Fruit fly (Drosophila melanogaster) whole organism, embryonic: ENCODE results near the gene Dfd.

Experiments used
- Ada2b ChIP-seq: fragments of 200-800 bp; sonication (Bioruptor generic); IDR thresholded peaks from 2 replicates; pipeline ENCODE4 v1.3.6; 2022; ENCODE audit warnings: missing biosample characterization, missing genetic modification characterization
- CG10267 ChIP-seq: fragments of 200-800 bp; sonication (Bioruptor generic); optimal IDR thresholded peaks from 2 replicates; lab custom pipeline; 2018; ENCODE audit warnings: missing biosample characterization, mild to moderate bottlenecking, missing genetic modification characterization, moderate library complexity
- CG10565 ChIP-seq: fragments of 200-800 bp; sonication (Bioruptor generic); optimal IDR thresholded peaks from 3 replicates; lab custom pipeline; 2016; ENCODE audit warnings: missing biosample characterization, mild to moderate bottlenecking, missing genetic modification characterization
- CG11695 ChIP-seq: fragments of 200-800 bp; sonication (Bioruptor generic); IDR thresholded peaks from 3 replicates; pipeline ENCODE4 v1.3.6; 2022; ENCODE audit warnings: missing biosample characterization, missing genetic modification characterization
- CG11723 ChIP-seq: fragments of 200-800 bp; sonication (Bioruptor generic); optimal IDR thresholded peaks from 2 replicates; lab custom pipeline; 2017; ENCODE audit warnings: missing biosample characterization, mild to moderate bottlenecking, missing genetic modification characterization
- CG13424 ChIP-seq: fragments of 200-800 bp; sonication (Bioruptor generic); optimal IDR thresholded peaks from 2 replicates; lab custom pipeline; 2019; ENCODE audit warnings: missing biosample characterization, mild to moderate bottlenecking, missing genetic modification characterization, moderate library complexity
- CG14441 ChIP-seq: fragments of 200-800 bp; sonication (Bioruptor generic); IDR thresholded peaks from 2 replicates; pipeline ENCODE4 v1.3.6; 2022; ENCODE audit warnings: missing biosample characterization, missing genetic modification characterization
- CG14667 ChIP-seq: fragments of 200-800 bp; sonication (Bioruptor generic); IDR thresholded peaks from 2 replicates; pipeline ENCODE4 v1.3.6; 2022; ENCODE audit warnings: missing biosample characterization, missing genetic modification characterization
- CG18599 ChIP-seq: fragments of 200-800 bp; sonication (Bioruptor generic); optimal IDR thresholded peaks from 3 replicates; lab custom pipeline; 2017; ENCODE audit warnings: missing biosample characterization, missing genetic modification characterization, mild to moderate bottlenecking, moderate library complexity, missing genetic modification reagents
- CG31388 ChIP-seq: fragments of 200-800 bp; sonication (Bioruptor generic); optimal IDR thresholded peaks from 2 replicates; lab custom pipeline; 2016; ENCODE audit warnings: missing biosample characterization, missing genetic modification characterization
- CG31441 ChIP-seq: fragments of 200-800 bp; sonication (Bioruptor generic); IDR thresholded peaks from 2 replicates; pipeline ENCODE4 v1.3.6; 2022; ENCODE audit warnings: missing biosample characterization, missing genetic modification characterization
- CG32767 ChIP-seq: fragments of 200-800 bp; sonication (Bioruptor generic); IDR thresholded peaks from 2 replicates; pipeline ENCODE4 v1.3.6; 2022; ENCODE audit warnings: missing biosample characterization, missing genetic modification characterization
- CG4730 ChIP-seq: fragments of 200-800 bp; sonication (Bioruptor generic); IDR thresholded peaks from 2 replicates; pipeline ENCODE4 v1.3.6; 2022; ENCODE audit warnings: missing biosample characterization, missing genetic modification characterization
- CG8089 ChIP-seq: fragments of 200-800 bp; sonication (Bioruptor generic); optimal IDR thresholded peaks from 3 replicates; lab custom pipeline; 2016; ENCODE audit warnings: missing biosample characterization, missing genetic modification characterization
- CG8944 ChIP-seq: fragments of 200-800 bp; sonication (Bioruptor generic); optimal IDR thresholded peaks from 3 replicates; lab custom pipeline; 2016; ENCODE audit warnings: missing biosample characterization, missing genetic modification characterization
- Camta ChIP-seq: fragments of 200-800 bp; sonication (Bioruptor generic); optimal IDR thresholded peaks from 2 replicates; lab custom pipeline; 2016; ENCODE audit warnings: missing biosample characterization, missing genetic modification characterization
- Chrac-16 ChIP-seq: fragments of 200-800 bp; sonication (Bioruptor generic); optimal IDR thresholded peaks from 3 replicates; lab custom pipeline; 2016; ENCODE audit warnings: missing biosample characterization, missing genetic modification characterization
- CoRest ChIP-seq: fragments of 200-800 bp; sonication (Bioruptor generic); optimal IDR thresholded peaks from 3 replicates; lab custom pipeline; 2018; ENCODE audit warnings: missing biosample characterization, mild to moderate bottlenecking, missing genetic modification characterization, moderate library complexity
- Gsc ChIP-seq: fragments of 200-800 bp; sonication (Bioruptor generic); IDR thresholded peaks from 2 replicates; pipeline ENCODE4 v1.3.6; 2022; ENCODE audit warnings: missing biosample characterization, missing genetic modification characterization
- Gug ChIP-seq: fragments of 200-800 bp; sonication (Bioruptor generic); IDR thresholded peaks from 4 replicates; pipeline ENCODE4 v1.3.6; 2022; ENCODE audit warnings: missing biosample characterization, missing genetic modification characterization
- Hand ChIP-seq: fragments of 200-800 bp; sonication (Bioruptor generic); optimal IDR thresholded peaks from 2 replicates; lab custom pipeline; 2017; ENCODE audit warnings: mild to moderate bottlenecking, missing biosample characterization, missing genetic modification reagents, missing genetic modification characterization
- Hmr ChIP-seq: fragments of 200-800 bp; sonication (Bioruptor generic); optimal IDR thresholded peaks from 3 replicates; lab custom pipeline; 2017; ENCODE audit warnings: mild to moderate bottlenecking, missing biosample characterization, missing genetic modification reagents, missing genetic modification characterization
- Hsf ChIP-seq: fragments of 200-800 bp; sonication (Bioruptor generic); optimal IDR thresholded peaks from 3 replicates; lab custom pipeline; 2016; ENCODE audit warnings: missing biosample characterization, missing genetic modification characterization
- Mad ChIP-seq: fragments of 200-800 bp; sonication (Bioruptor generic); optimal IDR thresholded peaks from 2 replicates; lab custom pipeline; 2016; ENCODE audit warnings: missing biosample characterization, missing genetic modification characterization
- Med ChIP-seq: fragments of 200-800 bp; sonication (Bioruptor generic); peaks from one replicate; lab custom pipeline; 2016; ENCODE audit warnings: missing biosample characterization, missing genetic modification characterization, mild to moderate bottlenecking, inconsistent platforms, moderate library complexity
- NFAT ChIP-seq: fragments of 200-800 bp; sonication (Bioruptor generic); IDR thresholded peaks from 2 replicates; pipeline ENCODE4 v1.3.6; 2022; ENCODE audit warnings: missing biosample characterization, missing genetic modification characterization
- PHDP ChIP-seq: fragments of 200-800 bp; sonication (Bioruptor generic); optimal IDR thresholded peaks from 3 replicates; lab custom pipeline; 2018; ENCODE audit warnings: missing biosample characterization, mild to moderate bottlenecking, missing genetic modification characterization, moderate library complexity
- Six4 ChIP-seq: fragments of 200-800 bp; sonication (Bioruptor generic); optimal IDR thresholded peaks from 2 replicates; lab custom pipeline; 2016; ENCODE audit warnings: missing biosample characterization, missing genetic modification characterization
- Sox102F ChIP-seq: fragments of 200-800 bp; sonication (Bioruptor generic); optimal IDR thresholded peaks from 2 replicates; lab custom pipeline; 2018; ENCODE audit warnings: missing biosample characterization, mild to moderate bottlenecking, missing genetic modification characterization, moderate library complexity
- ash1 ChIP-seq: fragments of 200-800 bp; sonication (Bioruptor generic); optimal IDR thresholded peaks from 2 replicates; lab custom pipeline; 2018; ENCODE audit warnings: missing biosample characterization, mild to moderate bottlenecking, missing genetic modification characterization
- chm ChIP-seq: fragments of 200-800 bp; sonication (Bioruptor generic); IDR thresholded peaks from 2 replicates; pipeline ENCODE4 v1.3.6; 2022; ENCODE audit warnings: missing biosample characterization, missing genetic modification characterization
- ci ChIP-seq: fragments of 200-800 bp; sonication (Bioruptor generic); IDR thresholded peaks from 3 replicates; pipeline ENCODE4 v1.3.6; 2022; ENCODE audit warnings: missing biosample characterization, missing genetic modification characterization
- cwo ChIP-seq: fragments of 200-800 bp; sonication (Bioruptor generic); optimal IDR thresholded peaks from 3 replicates; lab custom pipeline; 2017; ENCODE audit warnings: missing biosample characterization, missing genetic modification characterization, mild to moderate bottlenecking, moderate library complexity, missing genetic modification reagents
- emc ChIP-seq: fragments of 200-800 bp; sonication (Bioruptor generic); optimal IDR thresholded peaks from 2 replicates; lab custom pipeline; 2016; ENCODE audit warnings: missing biosample characterization, missing genetic modification characterization
- jing ChIP-seq: fragments of 200-800 bp; sonication (Bioruptor generic); optimal IDR thresholded peaks from 2 replicates; lab custom pipeline; 2018; ENCODE audit warnings: missing biosample characterization, mild to moderate bottlenecking, missing genetic modification characterization
- pan ChIP-seq, 4 experiments: fragments of >200 bp in 3 of 4; fragments of 200-800 bp in 1 of 4; sonication (Bioruptor generic) in 1 of 4; optimal IDR thresholded peaks in 3 of 4; IDR thresholded peaks in 1 of 4; 2 replicates each; pipeline versions ENCODE4 v1.3.6 to Lab custom; 2017 to 2022; ENCODE audit warnings: missing biosample characterization in 2 of 4, missing genetic modification characterization in 2 of 4, mixed read lengths in 1 of 4
- prd ChIP-seq, 3 experiments: fragments of >200 bp in 2 of 3; fragments of 200-800 bp in 1 of 3; sonication (Bioruptor generic) in 1 of 3; optimal IDR thresholded peaks in 2 of 3; IDR thresholded peaks in 1 of 3; 2 replicates in 2 of 3; 3 replicates in 1 of 3; pipeline versions ENCODE4 v1.3.6 to Lab custom; 2017 to 2022; ENCODE audit warnings: missing biosample characterization in 1 of 3, missing genetic modification characterization in 1 of 3
- row ChIP-seq: fragments of 200-800 bp; sonication (Bioruptor generic); IDR thresholded peaks from 3 replicates; pipeline ENCODE4 v1.3.6; 2022; ENCODE audit warnings: missing biosample characterization, missing genetic modification characterization
- sens ChIP-seq: fragments of 200-800 bp; sonication (Bioruptor generic); peaks from one replicate; lab custom pipeline; 2016; ENCODE audit warnings: missing biosample characterization, missing genetic modification characterization
- sens-2 ChIP-seq: fragments of 200-800 bp; sonication (Bioruptor generic); IDR thresholded peaks from 2 replicates; pipeline ENCODE4 v1.3.6; 2022; ENCODE audit warnings: missing biosample characterization, missing genetic modification characterization
- shn ChIP-seq: fragments of 200-800 bp; sonication (Bioruptor generic); optimal IDR thresholded peaks from 3 replicates; lab custom pipeline; 2016; ENCODE audit warnings: missing biosample characterization, missing genetic modification characterization
- slp2 ChIP-seq: fragments of 200-800 bp; sonication (Bioruptor generic); optimal IDR thresholded peaks from 2 replicates; lab custom pipeline; 2016; ENCODE audit warnings: missing biosample characterization, missing genetic modification characterization
- sr ChIP-seq: fragments of 200-800 bp; sonication (Bioruptor generic); IDR thresholded peaks from 3 replicates; pipeline ENCODE4 v1.3.6; 2022; ENCODE audit warnings: missing biosample characterization, missing genetic modification characterization
- tna ChIP-seq: fragments of 200-800 bp; sonication (Bioruptor generic); IDR thresholded peaks from 2 replicates; pipeline ENCODE4 v1.3.6; 2022; ENCODE audit warnings: missing biosample characterization, missing genetic modification characterization; ENCODE audit not compliant: partially characterized antibody
- ttk ChIP-seq: fragments of 200-800 bp; sonication (Bioruptor generic); IDR thresholded peaks from 2 replicates; pipeline ENCODE4 v2.1.2; 2022; ENCODE audit warnings: missing biosample characterization, missing genetic modification characterization
- wor ChIP-seq: fragments of 200-800 bp; sonication (Bioruptor generic); IDR thresholded peaks from 2 replicates; pipeline ENCODE4 v1.3.6; 2022; ENCODE audit warnings: missing biosample characterization, missing genetic modification characterization
- zen ChIP-seq: fragments of 200-800 bp; sonication (Bioruptor generic); optimal IDR thresholded peaks from 3 replicates; lab custom pipeline; 2018; ENCODE audit warnings: missing biosample characterization, mild to moderate bottlenecking, missing genetic modification characterization, moderate library complexity

The Dfd gene

DNA sequence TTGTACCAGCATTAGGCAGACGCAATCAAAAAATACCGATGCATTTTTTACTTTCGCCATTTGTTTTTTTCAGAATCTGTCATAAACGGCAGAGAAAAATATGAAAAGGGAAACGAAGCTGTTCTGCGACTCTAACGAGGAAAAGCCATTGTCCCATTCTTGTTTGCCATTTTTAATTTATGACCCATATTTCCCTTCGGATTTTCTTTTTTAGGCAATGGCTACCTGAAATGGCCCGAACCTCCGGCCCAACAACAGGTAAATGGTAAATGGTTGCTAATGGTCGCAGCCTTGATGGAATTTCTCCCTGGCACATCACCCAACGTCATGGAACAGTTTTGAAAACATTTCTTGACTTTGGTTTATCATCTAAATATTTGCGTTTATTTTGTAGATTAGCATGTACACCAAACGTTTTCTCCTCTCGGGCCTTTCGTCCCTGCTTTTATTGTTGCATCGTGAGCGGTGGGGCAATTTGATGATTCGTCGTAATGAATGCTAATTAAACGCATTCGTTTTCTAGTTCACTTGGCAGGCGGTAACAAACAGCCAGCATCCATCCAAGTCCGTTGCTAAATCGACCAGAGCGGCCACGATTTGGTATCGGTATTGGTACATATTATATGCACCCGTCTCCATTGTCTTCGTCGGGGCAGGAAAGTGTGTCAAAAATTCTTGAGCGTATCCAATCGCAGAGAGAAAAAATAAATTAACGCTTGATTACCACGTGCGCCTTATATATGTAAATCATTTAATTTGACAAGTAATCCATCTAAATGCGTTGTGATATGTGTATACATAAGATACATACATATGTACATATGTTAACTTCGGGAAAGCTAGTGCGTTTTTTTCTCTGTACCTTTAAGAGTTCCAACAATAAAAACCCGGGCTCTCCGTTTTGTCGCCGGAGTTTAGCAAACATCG, 26.6 kb downstream of the Dfd start (continued):
- TF ChIP-seq tna (GFP tag; lab: Robert Waterston, UW) = no peak
- peak; percentile 67; the same call in 1 of the 3 replicates for TF ChIP-seq CG11695 (GFP tag; lab: Robert Waterston, UW)
- peak; percentile 44; the same call in 1 of the 2 replicates for TF ChIP-seq ttk (GFP tag; lab: Robert Waterston, UW)
- peak; percentile 39 for TF ChIP-seq CG13424 (tag; lab: Kevin White, UChicago)
- TF ChIP-seq Chrac-16 (GFP tag; lab: Kevin White, UChicago) = peak; percentile 49
- peak; percentile 33 for TF ChIP-seq PHDP
- peak; percentile 49 for TF ChIP-seq Hsf (GFP tag; lab: Kevin White, UChicago)
- TF ChIP-seq zen (tag; lab: Kevin White, UChicago) = peak; percentile 81
- peak; percentile 89 for TF ChIP-seq Med
- peak; percentile 68 for TF ChIP-seq CG14441
- no peak for TF ChIP-seq pan (optimal IDR thresholded peaks at IDR 0.05; lab: Kevin White, UChicago)
- TF ChIP-seq pan (GFP tag; optimal IDR thresholded peaks at IDR 0.05 in 1 of 2, IDR thresholded peaks at IDR 0.05 in 1 of 2) = peak in 1 of 2 experiments; percentile 55
- no peak for TF ChIP-seq prd (optimal IDR thresholded peaks at IDR 0.05; lab: Kevin White, UChicago)
- peak; percentile 82 for TF ChIP-seq prd (GFP tag; IDR thresholded peaks at IDR 0.05; lab: Robert Waterston, UW)
- TF ChIP-seq sens-2 (GFP tag; lab: Robert Waterston, UW) = peak; percentile 47; the same call in 1 of the 2 replicates
- peak; percentile 56; the same call in 1 of the 2 replicates for TF ChIP-seq CG31441
- TF ChIP-seq cwo (GFP tag; lab: Kevin White, UChicago) = no peak
- no peak for TF ChIP-seq sr (GFP tag; lab: Robert Waterston, UW)
- no peak for TF ChIP-seq CG31388 (GFP tag; lab: Kevin White, UChicago)
- peak; percentile 1 for TF ChIP-seq Six4 (GFP tag; lab: Kevin White, UChicago)
- no peak for TF ChIP-seq emc (GFP tag; lab: Kevin White, UChicago)
- TF ChIP-seq Hand (GFP tag; lab: Kevin White, UChicago) = peak; percentile 19
- peak; percentile 14 for TF ChIP-seq Mad
- peak; percentile 5 for TF ChIP-seq CG8944 (GFP tag; lab: Kevin White, UChicago)
- TF ChIP-seq CG8089 (GFP tag; lab: Kevin White, UChicago) = peak; percentile 26
- no peak for TF ChIP-seq NFAT (GFP tag; lab: Robert Waterston, UW)
- peak; percentile 64 for TF ChIP-seq row (GFP tag; lab: Robert Waterston, UW)
- peak; percentile 2 for TF ChIP-seq shn
- peak; percentile 93 for TF ChIP-seq sens
- peak; percentile 23; the same call in 1 of the 2 replicates for TF ChIP-seq CG14667 (GFP tag; lab: Robert Waterston, UW)
- TF ChIP-seq CG4730 (GFP tag; lab: Robert Waterston, UW) = no peak
- TF ChIP-seq jing (GFP tag; lab: Kevin White, UChicago) = peak; percentile 9
- TF ChIP-seq wor (GFP tag; lab: Robert Waterston, UW) = no peak
- no peak for TF ChIP-seq Gsc
- TF ChIP-seq chm (GFP tag; lab: Robert Waterston, UW) = peak; percentile 69; the same call in 1 of the 2 replicates
- peak; percentile 48 for TF ChIP-seq CG10267 (tag; lab: Kevin White, UChicago)
- TF ChIP-seq ash1 = no peak
- peak; percentile 35; the same call in 1 of the 4 replicates for TF ChIP-seq Gug
- peak; percentile 52 for TF ChIP-seq CG18599
- TF ChIP-seq Hmr (GFP tag; lab: Kevin White, UChicago) = peak; percentile 43
- peak; percentile 30 for TF ChIP-seq CG11723 (GFP tag; lab: Kevin White, UChicago)
- peak; percentile 81 for TF ChIP-seq ci (GFP tag; lab: Robert Waterston, UW)
- peak; percentile 13 for TF ChIP-seq slp2 (GFP tag; lab: Kevin White, UChicago)
- peak; percentile 71 for TF ChIP-seq Sox102F (GFP tag; lab: Kevin White, UChicago)
- peak; percentile 42 for TF ChIP-seq CoRest (tag; lab: Kevin White, UChicago)
- peak; percentile 39; the same call in 1 of the 2 replicates for TF ChIP-seq CG32767 (GFP tag; lab: Robert Waterston, UW)
- TF ChIP-seq Ada2b = peak; percentile 61; the same call in 1 of the 2 replicates
- TF ChIP-seq CG10565 (GFP tag; lab: Kevin White, UChicago) = no peak
- peak; percentile 8 for TF ChIP-seq Camta (GFP tag; lab: Kevin White, UChicago)
